Worm (Caenorhabditis elegans) whole organism, mixed stage, embryonic: ENCODE measurements around the gene K01G12.3.

Experiments
- M03D4.4 ChIP-seq: sonication (generic microtip); optimal IDR thresholded peaks from 2 replicates; lab custom pipeline; 2017; ENCODE audit warnings: mild to moderate bottlenecking, missing genetic modification characterization, missing compliant biosample characterization
- blmp-1 ChIP-seq: fragments of 150-350 bp; optimal IDR thresholded peaks from 2 replicates; lab custom pipeline; 2014; ENCODE audit warnings: missing biosample characterization, missing genetic modification characterization
- ceh-43 ChIP-seq: fragments of 200-800 bp; sonication (Bioruptor generic); optimal IDR thresholded peaks from 2 replicates; lab custom pipeline; 2018; ENCODE audit warnings: mild to moderate bottlenecking, missing genetic modification characterization, moderate library complexity, missing compliant biosample characterization
- ceh-83 ChIP-seq: fragments of 200-800 bp; sonication (Bioruptor generic); optimal IDR thresholded peaks from 2 replicates; lab custom pipeline; 2018; ENCODE audit warnings: mild to moderate bottlenecking, missing genetic modification characterization, missing compliant biosample characterization
- ces-1 ChIP-seq: fragments of 150-350 bp; optimal IDR thresholded peaks from 2 replicates; lab custom pipeline; 2014; ENCODE audit warnings: missing biosample characterization, missing genetic modification reagents, missing genetic modification characterization
- cnd-1 ChIP-seq: fragments of 200-800 bp; sonication (Bioruptor generic); optimal IDR thresholded peaks from 2 replicates; lab custom pipeline; 2018; ENCODE audit warnings: mild to moderate bottlenecking, missing genetic modification characterization, missing compliant biosample characterization
- drap-1 ChIP-seq: fragments of 200-800 bp; sonication (Bioruptor generic); optimal IDR thresholded peaks from 3 replicates; lab custom pipeline; 2018; ENCODE audit warnings: mild to moderate bottlenecking, missing genetic modification characterization, missing compliant biosample characterization
- elt-1 ChIP-seq: sonication (generic microtip); optimal IDR thresholded peaks from 2 replicates; lab custom pipeline; 2017; ENCODE audit warnings: missing genetic modification characterization, mild to moderate bottlenecking, missing compliant biosample characterization, antibody characterized with exemption, moderate library complexity, borderline replicate concordance; ENCODE audit not compliant: insufficient read depth
- flh-1 ChIP-seq: fragments of 200-800 bp; sonication (Bioruptor generic); optimal IDR thresholded peaks from 2 replicates; lab custom pipeline; 2018; ENCODE audit warnings: mild to moderate bottlenecking, missing genetic modification characterization, moderate library complexity, missing compliant biosample characterization
- ham-2 ChIP-seq: fragments of 200-800 bp; sonication (Bioruptor generic); optimal IDR thresholded peaks from 2 replicates; lab custom pipeline; 2018; ENCODE audit warnings: mild to moderate bottlenecking, missing genetic modification characterization, missing compliant biosample characterization
- lin-13 ChIP-seq: fragments of 150-350 bp; optimal IDR thresholded peaks from 2 replicates; lab custom pipeline; 2014; ENCODE audit warnings: missing biosample characterization, missing genetic modification characterization
- lsy-2 ChIP-seq: fragments of 150-350 bp; optimal IDR thresholded peaks from 2 replicates; lab custom pipeline; 2014; ENCODE audit warnings: missing biosample characterization, missing genetic modification characterization
- mab-5 ChIP-seq: fragments of 150-350 bp; optimal IDR thresholded peaks from 2 replicates; lab custom pipeline; 2014; ENCODE audit warnings: missing biosample characterization, missing genetic modification characterization
- mep-1 ChIP-seq: fragments of 150-350 bp; optimal IDR thresholded peaks from 2 replicates; lab custom pipeline; 2017; ENCODE audit warnings: missing biosample characterization, missing genetic modification reagents, missing genetic modification characterization, inconsistent platforms
- mls-2 ChIP-seq: sonication (generic microtip); optimal IDR thresholded peaks from 2 replicates; lab custom pipeline; 2016; ENCODE audit warnings: mild to moderate bottlenecking, missing genetic modification characterization, moderate library complexity, missing compliant biosample characterization
- nhr-12 ChIP-seq: fragments of 150-350 bp; optimal IDR thresholded peaks from 2 replicates; lab custom pipeline; 2014; ENCODE audit warnings: missing biosample characterization, missing genetic modification characterization
- nhr-2 ChIP-seq: fragments of 150-350 bp; optimal IDR thresholded peaks from 2 replicates; lab custom pipeline; 2014; ENCODE audit warnings: missing biosample characterization, missing genetic modification characterization
- nhr-237 ChIP-seq: fragments of 150-350 bp; optimal IDR thresholded peaks from 2 replicates; lab custom pipeline; 2014; ENCODE audit warnings: missing biosample characterization, missing genetic modification characterization
- nhr-28 ChIP-seq: fragments of 150-350 bp; optimal IDR thresholded peaks from 2 replicates; lab custom pipeline; 2014; ENCODE audit warnings: missing biosample characterization, missing genetic modification characterization
- nhr-76 ChIP-seq: sonication (generic microtip); optimal IDR thresholded peaks from 2 replicates; lab custom pipeline; 2017; ENCODE audit warnings: missing biosample characterization, missing genetic modification characterization
- pha-4 ChIP-seq: fragments of 150-350 bp; optimal IDR thresholded peaks from 2 replicates; lab custom pipeline; 2018; ENCODE audit warnings: missing biosample characterization, missing genetic modification reagents, missing genetic modification characterization
- sem-2 ChIP-seq: fragments of 200-800 bp; sonication (Bioruptor generic); optimal IDR thresholded peaks from 2 replicates; lab custom pipeline; 2018; ENCODE audit warnings: mild to moderate bottlenecking, missing genetic modification characterization, missing compliant biosample characterization
- snpc-4 ChIP-seq: fragments of 150-350 bp; optimal IDR thresholded peaks from 2 replicates; lab custom pipeline; 2014; ENCODE audit warnings: missing biosample characterization, missing genetic modification characterization
- sptf-1 ChIP-seq: sonication (generic microtip); optimal IDR thresholded peaks from 2 replicates; lab custom pipeline; 2017; ENCODE audit warnings: mild to moderate bottlenecking, missing genetic modification characterization, moderate library complexity, missing compliant biosample characterization
- tbx-8 ChIP-seq: fragments of 200-800 bp; sonication (Bioruptor generic); optimal IDR thresholded peaks from 2 replicates; lab custom pipeline; 2018; ENCODE audit warnings: mild to moderate bottlenecking, missing genetic modification characterization, moderate library complexity, missing compliant biosample characterization
- unc-120 ChIP-seq: sonication (generic microtip); optimal IDR thresholded peaks from 2 replicates; lab custom pipeline; 2017; ENCODE audit warnings: missing genetic modification characterization, missing compliant biosample characterization; ENCODE audit not compliant: poor library complexity, severe bottlenecking
- unc-39 ChIP-seq: fragments of 150-350 bp; optimal IDR thresholded peaks from 2 replicates; lab custom pipeline; 2014; ENCODE audit warnings: missing biosample characterization, missing genetic modification characterization
- unc-62 ChIP-seq: fragments of 150-350 bp; optimal IDR thresholded peaks from 2 replicates; lab custom pipeline; 2014; ENCODE audit warnings: missing biosample characterization, missing genetic modification reagents, missing genetic modification characterization

Gene K01G12.3

ce11 chrIV:14162772-14163171 is 30.5 kb upstream of the K01G12.3 start, which contains the start of gene R05A10.7:
R05A10.7 (minus strand) TSS chrIV:14162872.
- TF ChIP-seq ces-1 (GFP tag; lab: Kevin White, UChicago) = no peak
- no peak for TF ChIP-seq unc-120 (tag; lab: Kevin White, UChicago)
- TF ChIP-seq M03D4.4 (tag; lab: Kevin White, UChicago) = no peak
- no peak for TF ChIP-seq elt-1 (tag; lab: Kevin White, UChicago)
- TF ChIP-seq nhr-12 (tag; lab: Kevin White, UChicago) = no peak
- no peak for TF ChIP-seq lin-13
- TF ChIP-seq mep-1 = no peak
- no peak for TF ChIP-seq nhr-237 (tag; lab: Kevin White, UChicago)
- TF ChIP-seq ceh-83 (GFP tag; lab: Kevin White, UChicago) = no peak
- no peak for TF ChIP-seq blmp-1 (tag; lab: Kevin White, UChicago)
- no peak for TF ChIP-seq cnd-1 (tag; lab: Kevin White, UChicago)
- TF ChIP-seq flh-1 = no peak
- TF ChIP-seq nhr-28 (tag; lab: Kevin White, UChicago) = no peak

- TF ChIP-seq lsy-2 (tag; lab: Kevin White, UChicago) = no peak
Observed at ce11 chrIV:14164109-14164508, 29.2 kb upstream of the K01G12.3 start.

DNA sequence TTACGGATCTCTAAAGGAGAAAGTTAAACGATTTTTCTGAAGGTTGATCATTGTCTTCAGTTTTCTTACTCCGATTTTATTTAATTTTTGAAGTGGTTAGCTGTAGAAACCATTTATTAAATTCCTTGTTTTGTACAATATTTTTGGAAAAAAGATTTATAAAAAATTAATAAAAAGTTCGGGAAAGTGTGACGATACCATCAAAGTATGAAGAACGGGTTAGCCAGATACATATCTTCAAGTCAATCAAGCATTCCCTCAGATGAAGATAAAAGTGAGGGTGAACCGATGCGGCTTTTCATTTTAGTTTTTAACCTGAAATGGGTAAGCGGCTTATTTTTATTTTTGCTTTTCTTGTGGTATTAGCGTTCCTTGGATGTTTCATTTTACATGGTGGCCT is 27.8 kb upstream of the K01G12.3 start, which contains the start of gene R05A10.6:
TSS of gene R05A10.6 (plus strand) at position 301 of the 400 bp plus-strand sequence.
- TF ChIP-seq ham-2 (GFP tag; lab: Kevin White, UChicago) (no peak), elt-1 (tag; lab: Kevin White, UChicago) (peak; percentile 51)

- no peak for TF ChIP-seq drap-1
- TF ChIP-seq cnd-1 (tag; lab: Kevin White, UChicago) = no peak
- TF ChIP-seq unc-120 (tag; lab: Kevin White, UChicago) = no peak
- TF ChIP-seq lin-13 = no peak
- TF ChIP-seq blmp-1 (tag; lab: Kevin White, UChicago) = no peak
- no peak for TF ChIP-seq snpc-4 (tag; lab: Kevin White, UChicago)
- no peak for TF ChIP-seq elt-1 (tag; lab: Kevin White, UChicago)
- no peak for TF ChIP-seq M03D4.4 (tag; lab: Kevin White, UChicago)
- TF ChIP-seq nhr-28 (tag; lab: Kevin White, UChicago) = no peak
- TF ChIP-seq ceh-43 (GFP tag; lab: Kevin White, UChicago) = no peak
- TF ChIP-seq nhr-2 (tag; lab: Kevin White, UChicago) = no peak
Observed at ce11 chrIV:14172181-14172580, 21.1 kb upstream of the K01G12.3 start, which contains the start of gene R05A10.4. R05A10.4 (plus strand) TSS chrIV:14172481.

DNA sequence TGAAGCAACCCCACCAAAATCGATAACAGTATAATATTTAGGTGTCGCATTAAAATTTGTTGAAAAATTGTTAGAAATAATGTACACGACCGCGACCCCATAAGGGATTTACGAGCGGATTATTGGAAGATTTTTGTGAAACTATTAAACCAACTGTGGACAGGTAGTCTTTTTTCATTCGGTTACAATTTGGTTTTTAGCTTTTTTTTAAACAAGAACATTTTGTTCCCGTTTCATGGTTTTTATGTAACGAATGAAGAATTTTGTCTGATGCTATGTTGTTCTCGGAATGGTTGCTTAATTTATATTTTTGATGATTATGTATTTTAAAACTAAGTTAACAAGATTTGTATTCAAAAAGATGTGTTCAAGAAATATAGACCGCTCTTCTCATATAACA is 16.9 kb upstream of the K01G12.3 start, which contains the start of gene R05A10.3:
TSS of gene R05A10.3 (minus strand) at position 101 of the 400 bp plus-strand sequence.
- TF ChIP-seq sem-2 (GFP tag; lab: Kevin White, UChicago) (no peak), drap-1 (no peak), ces-1 (GFP tag; lab: Kevin White, UChicago) (no peak), tbx-8 (no peak), mls-2 (tag; lab: Kevin White, UChicago) (no peak), mep-1 (no peak), nhr-12 (tag; lab: Kevin White, UChicago) (no peak), unc-39 (tag; lab: Kevin White, UChicago) (no peak), nhr-76 (tag; lab: Kevin White, UChicago) (no peak), sptf-1 (no peak), nhr-2 (tag; lab: Kevin White, UChicago) (no peak), lin-13 (no peak), ceh-43 (GFP tag; lab: Kevin White, UChicago) (no peak), unc-62 (GFP tag; lab: Kevin White, UChicago) (no peak), ceh-83 (GFP tag; lab: Kevin White, UChicago) (no peak), mab-5 (tag; lab: Kevin White, UChicago) (no peak), ham-2 (GFP tag; lab: Kevin White, UChicago) (no peak), pha-4 (tag; lab: Kevin White, UChicago) (no peak)
- TF ChIP-seq, all 35 proteins: peak for 0

ce11 chrIV:14177058-14177457 is 16.2 kb upstream of the K01G12.3 start, which contains the start of gene R05A10.2:
R05A10.2 (plus strand) TSS chrIV:14177271.
- no peak for TF ChIP-seq lsy-2 (tag; lab: Kevin White, UChicago)
- no peak for TF ChIP-seq nhr-28 (tag; lab: Kevin White, UChicago)
- no peak for TF ChIP-seq blmp-1 (tag; lab: Kevin White, UChicago)
